Worm (Caenorhabditis elegans): ENCODE results near the gene rgs-4.
"Not testable (repeated sequence)": the region's sequence is repeated elsewhere in the genome, so short reads cannot be mapped to it uniquely, and the experiment has no call there.

Gene rgs-4

DNA sequence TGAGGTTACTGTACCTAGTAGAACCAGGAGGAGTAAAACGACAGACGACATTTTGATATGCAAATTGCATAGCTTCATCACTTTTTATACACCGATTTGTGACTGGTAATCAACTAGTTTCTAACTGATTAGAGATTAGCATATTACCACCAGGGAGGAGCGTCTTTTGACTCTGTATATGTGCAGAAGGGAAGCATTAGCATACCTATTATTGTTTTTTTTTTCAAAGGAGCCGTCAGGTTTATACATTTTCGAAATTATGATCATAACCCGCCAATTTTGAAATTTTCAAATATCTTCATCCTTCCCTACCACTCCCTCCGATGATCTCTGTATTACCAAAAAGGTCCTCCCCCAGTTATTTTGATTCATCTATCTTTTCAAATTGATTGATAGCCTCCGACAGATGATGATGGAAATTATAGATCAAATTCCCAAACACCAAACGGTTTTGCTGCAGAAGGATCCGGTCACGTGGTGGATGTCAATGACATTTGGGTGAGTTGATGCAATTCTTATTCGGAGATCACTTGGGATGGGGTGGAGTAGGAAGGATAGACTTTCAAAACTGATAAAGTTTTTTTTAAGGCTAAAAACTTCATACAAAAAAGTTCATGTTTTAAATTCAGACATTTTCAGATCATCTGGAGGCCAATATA is 32.5 kb upstream of the rgs-4 start, which contains the start of gene nspe-8:
TSS of gene nspe-8 (minus strand) at position 51 of the 659 bp plus-strand sequence.
- TF ChIP-seq B0019.2 (GFP tag; conservative IDR thresholded peaks at IDR 0.05): no peak

DNA sequence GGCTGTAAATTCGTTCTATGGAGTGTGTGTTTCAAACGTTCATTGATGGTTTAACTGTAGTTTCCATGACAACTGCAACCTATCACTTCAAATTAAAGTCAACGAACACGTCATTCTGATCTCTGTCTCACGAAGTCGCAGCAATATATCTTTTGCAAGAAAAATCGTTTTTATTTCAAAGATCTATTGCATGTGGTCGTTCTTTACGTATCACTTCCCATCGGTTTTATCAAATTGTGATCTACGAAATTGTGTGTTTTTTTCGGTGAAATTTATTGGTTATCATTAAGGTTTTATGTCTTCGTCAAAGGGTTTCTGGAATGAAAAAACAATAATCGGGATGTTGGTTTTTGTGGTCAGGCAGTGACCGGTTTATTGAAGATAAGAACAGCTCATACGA is 31.7 kb upstream of the rgs-4 start:
- TF ChIP-seq F49E8.2 (tag; optimal IDR thresholded peaks at IDR 0.05; ENCODE audit: insufficient read depth): no peak
- TF ChIP-seq ekl-4 (GFP tag; IDR thresholded peaks at IDR 0.05): no peak
- TF ChIP-seq atf-7 (tag; optimal IDR thresholded peaks at IDR 0.05): no peak
- no peak for TF ChIP-seq F57A8.1 (GFP tag; optimal IDR thresholded peaks at IDR 0.05)
- TF ChIP-seq ets-4 (GFP tag; optimal IDR thresholded peaks at IDR 0.05): no peak
- TF ChIP-seq rcor-1 (GFP tag; IDR thresholded peaks at IDR 0.05): no peak
- no peak for TF ChIP-seq pbrm-1 (GFP tag; IDR thresholded peaks at IDR 0.05)
- TF ChIP-seq nfya-2 (GFP tag; IDR thresholded peaks at IDR 0.05): no peak
- TF ChIP-seq F22D6.2 (tag; optimal IDR thresholded peaks at IDR 0.05): no peak
- no peak for TF ChIP-seq fkh-3 (tag; optimal IDR thresholded peaks at IDR 0.05)
- TF ChIP-seq him-1 (tag; optimal IDR thresholded peaks at IDR 0.05): no peak
- no peak for TF ChIP-seq sea-2 (GFP tag; IDR thresholded peaks at IDR 0.05)
- no peak for TF ChIP-seq lsl-1 (GFP tag; optimal IDR thresholded peaks at IDR 0.05)
- TF ChIP-seq ZK185.1 (tag; optimal IDR thresholded peaks at IDR 0.05; ENCODE audit: poor library complexity, severe bottlenecking): no peak

DNA sequence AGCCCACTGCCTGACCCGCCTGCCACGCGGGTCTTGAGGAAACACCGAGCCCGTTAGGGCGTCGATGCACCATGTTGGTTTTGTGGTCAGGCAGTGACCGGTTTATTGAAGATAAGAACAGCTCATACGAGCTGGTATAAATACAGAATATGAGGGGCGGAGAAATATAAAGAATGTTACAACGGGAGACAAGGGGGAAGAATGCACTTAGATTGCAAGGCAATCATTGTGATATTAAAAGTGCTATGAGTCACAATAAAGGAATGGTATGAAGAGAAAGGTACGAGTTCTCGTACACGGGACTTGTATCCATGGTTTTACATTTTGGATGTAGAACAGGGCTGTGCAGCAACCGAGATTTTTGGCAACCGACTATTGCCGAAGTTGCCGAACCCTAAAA is 30.1 kb upstream of the rgs-4 start, which contains the start of gene Y38E10A.14:
TSS of gene Y38E10A.14 (minus strand) at position 101 of the 400 bp plus-strand sequence.
- TF ChIP-seq mcd-1 (GFP tag; IDR thresholded peaks at IDR 0.05); rcor-1 (GFP tag; IDR thresholded peaks at IDR 0.05); F57C9.4 (tag; optimal IDR thresholded peaks at IDR 0.05): not testable (repeated sequence)

DNA sequence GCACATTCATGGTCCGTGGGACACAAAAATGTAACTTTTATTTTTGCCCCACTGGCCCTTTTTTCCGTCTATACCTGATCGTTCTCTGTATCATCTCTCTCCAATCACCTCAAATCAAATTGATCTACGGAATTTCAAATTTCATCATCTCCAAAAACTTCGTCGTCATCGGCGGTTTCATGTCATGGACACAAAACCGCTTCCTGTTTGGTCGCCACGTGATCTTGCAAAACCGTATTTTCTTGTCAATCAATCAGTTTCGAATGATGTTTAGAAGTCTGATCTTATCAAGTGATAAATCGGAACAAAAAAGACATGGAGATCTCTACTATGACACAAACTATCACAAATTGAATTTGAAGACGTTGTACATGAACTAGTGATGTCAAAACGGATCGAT is 28.9 kb upstream of the rgs-4 start:
- TF ChIP-seq B0336.3 (GFP tag; IDR thresholded peaks at IDR 0.05) (no peak), nhr-27 (tag; optimal IDR thresholded peaks at IDR 0.05) (no peak), D2030.7 (GFP tag; IDR thresholded peaks at IDR 0.05) (no peak), sdz-38 (tag; optimal IDR thresholded peaks at IDR 0.05) (no peak), mxl-1 (tag; optimal IDR thresholded peaks at IDR 0.05) (no peak), cebp-1 (GFP tag; IDR thresholded peaks at IDR 0.05) (no peak), cebp-1 (tag; optimal IDR thresholded peaks at IDR 0.05) (no peak), ztf-25 (GFP tag; IDR thresholded peaks at IDR 0.05) (no peak), ztf-26 (tag; optimal IDR thresholded peaks at IDR 0.05) (peak; percentile 8), ceh-27 (GFP tag; optimal IDR thresholded peaks at IDR 0.05) (no peak), aptf-2 (GFP tag; conservative IDR thresholded peaks at IDR 0.05) (no peak), lir-1 (GFP tag; conservative IDR thresholded peaks at IDR 0.05) (no peak), ceh-58 (GFP tag; IDR thresholded peaks at IDR 0.05) (no peak), Y56A3A.18 (GFP tag; IDR thresholded peaks at IDR 0.05) (no peak), Y53F4B.3 (GFP tag; IDR thresholded peaks at IDR 0.05) (no peak), F37B4.10 (GFP tag; IDR thresholded peaks at IDR 0.05) (no peak), lin-40 (tag; optimal IDR thresholded peaks at IDR 0.05) (peak; percentile 37), dpl-1 (GFP tag; optimal IDR thresholded peaks at IDR 0.05) (no peak), hlh-12 (tag; optimal IDR thresholded peaks at IDR 0.05) (no peak)

Data from whole organism, young adult.